Worm (Caenorhabditis elegans) whole organism, early embryonic: ENCODE results near the gene mrpl-32.

Experiments
- F13C5.2 ChIP-seq: sonication (generic microtip); optimal IDR thresholded peaks from 2 replicates; lab custom pipeline; 2017; ENCODE audit warnings: mild to moderate bottlenecking, missing genetic modification characterization, inconsistent platforms, missing compliant biosample characterization
- aly-1 ChIP-seq: sonication (generic microtip); optimal IDR thresholded peaks from 2 replicates; lab custom pipeline; 2016; ENCODE audit warnings: missing genetic modification characterization, missing compliant biosample characterization
- ama-1 ChIP-seq: fragments of 150-350 bp; optimal IDR thresholded peaks from 2 replicates; lab custom pipeline; 2014
- flt-1 ChIP-seq: fragments of 200-800 bp; sonication (Bioruptor generic); IDR thresholded peaks from 2 replicates; pipeline ENCODE4 v1.3.6; 2022; ENCODE audit warnings: missing genetic modification characterization, missing compliant biosample characterization

ce11 chrIII:8417968-8418267 is 31.6 kb upstream of the mrpl-32 start, which contains the start of gene sor-1:
- TF ChIP-seq ama-1 (lab: Kevin White, UChicago) (no peak), flt-1 (GFP tag; lab: Robert Waterston, UW) (no peak), aly-1 (tag; lab: Kevin White, UChicago) (no peak), F13C5.2 (no peak)
